Fruit fly (Drosophila melanogaster) whole organism, embryonic: ENCODE results near the gene CG7806.

ENCODE experiments used
- B-H2 ChIP-seq: fragments of 200-800 bp; sonication (Bioruptor generic); optimal IDR thresholded peaks from 2 replicates; lab custom pipeline; 2018; ENCODE audit warnings: missing biosample characterization, mild to moderate bottlenecking, missing genetic modification characterization
- BEAF-32 ChIP-seq: fragments of 200-800 bp; sonication (Bioruptor generic); optimal IDR thresholded peaks from 3 replicates; lab custom pipeline; 2017; ENCODE audit warnings: missing biosample characterization, missing genetic modification characterization, mild to moderate bottlenecking, moderate library complexity, missing genetic modification reagents
- Blimp-1 ChIP-seq: fragments of 200-800 bp; sonication (Bioruptor generic); optimal IDR thresholded peaks from 3 replicates; lab custom pipeline; 2018; ENCODE audit warnings: missing biosample characterization, missing genetic modification characterization, mild to moderate bottlenecking, moderate library complexity, missing genetic modification reagents
- CG10543 ChIP-seq: fragments of 200-800 bp; sonication (Bioruptor generic); optimal IDR thresholded peaks from 3 replicates; lab custom pipeline; 2017; ENCODE audit warnings: missing biosample characterization, mild to moderate bottlenecking, missing genetic modification characterization, moderate library complexity
- CG11560 ChIP-seq: fragments of 200-800 bp; sonication (Bioruptor generic); IDR thresholded peaks from 3 replicates; pipeline ENCODE4 v1.3.6; 2022; ENCODE audit warnings: missing biosample characterization, missing genetic modification characterization
- CG15514 ChIP-seq: fragments of 200-800 bp; sonication (Bioruptor generic); optimal IDR thresholded peaks from 3 replicates; lab custom pipeline; 2017; ENCODE audit warnings: missing biosample characterization, missing genetic modification characterization, mild to moderate bottlenecking, moderate library complexity, missing genetic modification reagents
- CG2116 ChIP-seq: fragments of 200-800 bp; sonication (Bioruptor generic); optimal IDR thresholded peaks from 3 replicates; lab custom pipeline; 2018; ENCODE audit warnings: missing biosample characterization, mild to moderate bottlenecking, missing genetic modification characterization
- CG2129 ChIP-seq: fragments of 200-800 bp; sonication (Bioruptor generic); IDR thresholded peaks from 2 replicates; pipeline ENCODE4 v1.3.6; 2022; ENCODE audit warnings: missing biosample characterization, missing genetic modification characterization; ENCODE audit not compliant: partially characterized antibody
- CG3838 ChIP-seq: fragments of 200-800 bp; sonication (Bioruptor generic); optimal IDR thresholded peaks from 3 replicates; lab custom pipeline; 2016; ENCODE audit warnings: missing biosample characterization, missing genetic modification characterization
- CG3995 ChIP-seq: fragments of 200-800 bp; sonication (Bioruptor generic); optimal IDR thresholded peaks from 3 replicates; lab custom pipeline; 2016; ENCODE audit warnings: missing biosample characterization, missing genetic modification characterization
- CG42726 ChIP-seq: fragments of 200-800 bp; sonication (Bioruptor generic); IDR thresholded peaks from 2 replicates; pipeline ENCODE4 v1.3.6; 2022; ENCODE audit warnings: missing biosample characterization, missing genetic modification characterization; ENCODE audit not compliant: partially characterized antibody
- CG5180 ChIP-seq: fragments of 200-800 bp; sonication (Bioruptor generic); optimal IDR thresholded peaks from 3 replicates; lab custom pipeline; 2017; ENCODE audit warnings: missing biosample characterization, missing genetic modification characterization, mild to moderate bottlenecking, moderate library complexity, missing genetic modification reagents
- CG6791 ChIP-seq: fragments of 200-800 bp; sonication (Bioruptor generic); IDR thresholded peaks from 3 replicates; pipeline ENCODE4 v1.3.6; 2022; ENCODE audit warnings: missing biosample characterization, missing genetic modification characterization; ENCODE audit not compliant: partially characterized antibody
- CG7963 ChIP-seq: fragments of 200-800 bp; sonication (Bioruptor generic); IDR thresholded peaks from 3 replicates; pipeline ENCODE4 v1.3.6; 2022; ENCODE audit warnings: missing biosample characterization, missing genetic modification characterization; ENCODE audit not compliant: partially characterized antibody
- CoRest ChIP-seq: fragments of 200-800 bp; sonication (Bioruptor generic); optimal IDR thresholded peaks from 3 replicates; lab custom pipeline; 2018; ENCODE audit warnings: missing biosample characterization, mild to moderate bottlenecking, missing genetic modification characterization, moderate library complexity
- D19A ChIP-seq: fragments of 200-800 bp; optimal IDR thresholded peaks from 3 replicates; lab custom pipeline; 2019; ENCODE audit warnings: missing biosample characterization, mild to moderate bottlenecking, missing genetic modification characterization, moderate library complexity
- Dll ChIP-seq: fragments of 200-800 bp; sonication (Bioruptor generic); IDR thresholded peaks from 4 replicates; pipeline ENCODE4 v1.3.6; 2022; ENCODE audit warnings: missing biosample characterization, missing genetic modification characterization; ENCODE audit not compliant: partially characterized antibody
- E2f2 ChIP-seq: fragments of 200-800 bp; sonication (Bioruptor generic); IDR thresholded peaks from 2 replicates; pipeline ENCODE4 v1.3.6; 2022; ENCODE audit warnings: missing biosample characterization, missing genetic modification characterization
- H15 ChIP-seq: fragments of 200-800 bp; sonication (Bioruptor generic); IDR thresholded peaks from 3 replicates; pipeline ENCODE4 v1.3.6; 2022; ENCODE audit warnings: missing biosample characterization, missing genetic modification characterization
- HLH4C ChIP-seq: fragments of 200-800 bp; sonication (Bioruptor generic); IDR thresholded peaks from 3 replicates; pipeline ENCODE4 v1.3.6; 2022; ENCODE audit warnings: missing biosample characterization, missing genetic modification characterization; ENCODE audit not compliant: partially characterized antibody
- HmgD ChIP-seq: fragments of 200-800 bp; sonication (Bioruptor generic); optimal IDR thresholded peaks from 3 replicates; lab custom pipeline; 2016; ENCODE audit warnings: missing biosample characterization, missing genetic modification characterization
- Max ChIP-seq: fragments of 200-800 bp; sonication (Bioruptor generic); optimal IDR thresholded peaks from 2 replicates; lab custom pipeline; 2016; ENCODE audit warnings: missing biosample characterization, mild to moderate bottlenecking, missing genetic modification characterization
- Med ChIP-seq: fragments of 200-800 bp; sonication (Bioruptor generic); peaks from one replicate; lab custom pipeline; 2016; ENCODE audit warnings: missing biosample characterization, missing genetic modification characterization, mild to moderate bottlenecking, inconsistent platforms, moderate library complexity
- Neu2 ChIP-seq: fragments of 200-800 bp; sonication (Bioruptor generic); optimal IDR thresholded peaks from 3 replicates; lab custom pipeline; 2016; ENCODE audit warnings: missing biosample characterization, missing genetic modification characterization, borderline replicate concordance
- Opbp ChIP-seq: fragments of 200-800 bp; sonication (Bioruptor generic); IDR thresholded peaks from 3 replicates; pipeline ENCODE4 v1.3.6; 2022; ENCODE audit warnings: missing biosample characterization, missing genetic modification characterization; ENCODE audit not compliant: partially characterized antibody
- Scr ChIP-seq: fragments of 200-800 bp; sonication (Bioruptor generic); IDR thresholded peaks from 2 replicates; pipeline ENCODE4 v1.3.6; 2022; ENCODE audit warnings: missing biosample characterization, missing genetic modification characterization; ENCODE audit not compliant: partially characterized antibody
- ato ChIP-seq: fragments of 200-800 bp; sonication (Bioruptor generic); IDR thresholded peaks from 2 replicates; pipeline ENCODE4 v1.3.6; 2022; ENCODE audit warnings: missing biosample characterization, missing genetic modification characterization; ENCODE audit not compliant: partially characterized antibody
- chinmo ChIP-seq: fragments of 200-800 bp; sonication (Bioruptor generic); IDR thresholded peaks from 4 replicates; pipeline ENCODE4 v1.3.6; 2022; ENCODE audit warnings: missing biosample characterization, missing genetic modification characterization; ENCODE audit not compliant: partially characterized antibody
- corto ChIP-seq: fragments of 200-800 bp; sonication (Bioruptor generic); optimal IDR thresholded peaks from 2 replicates; lab custom pipeline; 2016; ENCODE audit warnings: missing biosample characterization, mild to moderate bottlenecking, missing genetic modification characterization, moderate library complexity
- crp ChIP-seq, 2 experiments: fragments of 200-800 bp; sonication (Bioruptor generic); optimal IDR thresholded peaks; 2 replicates in 1 of 2; 3 replicates in 1 of 2; lab custom pipeline; 2017; ENCODE audit warnings: missing biosample characterization in 2 of 2, missing genetic modification characterization in 2 of 2, mild to moderate bottlenecking in 1 of 2, moderate library complexity in 1 of 2
- gcm ChIP-seq: fragments of 200-800 bp; sonication (Bioruptor generic); optimal IDR thresholded peaks from 2 replicates; lab custom pipeline; 2019; ENCODE audit warnings: missing biosample characterization, mild to moderate bottlenecking, missing genetic modification characterization, moderate library complexity
- ham ChIP-seq: fragments of 200-800 bp; sonication (Bioruptor generic); IDR thresholded peaks from 2 replicates; pipeline ENCODE4 v1.3.6; 2022; ENCODE audit warnings: missing biosample characterization, missing genetic modification characterization
- hb ChIP-seq: fragments of 200-800 bp; sonication (Bioruptor generic); IDR thresholded peaks from 3 replicates; pipeline ENCODE4 v1.3.6; 2022; ENCODE audit warnings: missing biosample characterization, missing genetic modification characterization; ENCODE audit not compliant: partially characterized antibody
- hbn ChIP-seq: fragments of 200-800 bp; sonication (Bioruptor generic); IDR thresholded peaks from 2 replicates; pipeline ENCODE4 v1.3.6; 2022; ENCODE audit warnings: missing biosample characterization, missing genetic modification characterization; ENCODE audit not compliant: partially characterized antibody
- kah ChIP-seq: fragments of 200-800 bp; sonication (Bioruptor generic); optimal IDR thresholded peaks from 2 replicates; lab custom pipeline; 2018; ENCODE audit warnings: missing biosample characterization, mild to moderate bottlenecking, missing genetic modification characterization
- knrl ChIP-seq: fragments of 200-800 bp; sonication (Bioruptor generic); IDR thresholded peaks from 3 replicates; pipeline ENCODE4 v1.3.6; 2022; ENCODE audit warnings: missing biosample characterization, missing genetic modification characterization; ENCODE audit not compliant: partially characterized antibody
- nerfin-1 ChIP-seq: fragments of 200-800 bp; sonication (Bioruptor generic); optimal IDR thresholded peaks from 3 replicates; lab custom pipeline; 2019; ENCODE audit warnings: missing biosample characterization, mild to moderate bottlenecking, missing genetic modification characterization, moderate library complexity
- onecut ChIP-seq: fragments of 200-800 bp; sonication (Bioruptor generic); IDR thresholded peaks from 2 replicates; pipeline ENCODE4 v1.3.6; 2022; ENCODE audit warnings: missing biosample characterization, missing genetic modification characterization
- pzg ChIP-seq: fragments of 200-800 bp; sonication (Bioruptor generic); optimal IDR thresholded peaks from 3 replicates; lab custom pipeline; 2018; ENCODE audit warnings: missing biosample characterization, mild to moderate bottlenecking, missing genetic modification characterization, moderate library complexity
- salm ChIP-seq: fragments of 200-800 bp; sonication (Bioruptor generic); optimal IDR thresholded peaks from 2 replicates; lab custom pipeline; 2018; ENCODE audit warnings: missing biosample characterization, mild to moderate bottlenecking, missing genetic modification characterization
- shn ChIP-seq: fragments of 200-800 bp; sonication (Bioruptor generic); optimal IDR thresholded peaks from 3 replicates; lab custom pipeline; 2016; ENCODE audit warnings: missing biosample characterization, missing genetic modification characterization
- sna ChIP-seq: fragments of 200-800 bp; sonication (Bioruptor generic); IDR thresholded peaks from 2 replicates; pipeline ENCODE4 v1.3.6; 2022; ENCODE audit warnings: missing biosample characterization, missing genetic modification characterization; ENCODE audit not compliant: partially characterized antibody
- stwl ChIP-seq: fragments of 200-800 bp; sonication (Bioruptor generic); optimal IDR thresholded peaks from 3 replicates; lab custom pipeline; 2018; ENCODE audit warnings: missing biosample characterization, mild to moderate bottlenecking, missing genetic modification characterization, moderate library complexity
- trem ChIP-seq: fragments of 200-800 bp; optimal IDR thresholded peaks from 3 replicates; lab custom pipeline; 2019; ENCODE audit warnings: missing biosample characterization, mild to moderate bottlenecking, missing genetic modification characterization, moderate library complexity
- zen2 ChIP-seq: fragments of 200-800 bp; sonication (Bioruptor generic); IDR thresholded peaks from 3 replicates; pipeline ENCODE4 v1.3.6; 2022; ENCODE audit warnings: missing biosample characterization, missing genetic modification characterization; ENCODE audit not compliant: partially characterized antibody

The CG7806 gene

DNA sequence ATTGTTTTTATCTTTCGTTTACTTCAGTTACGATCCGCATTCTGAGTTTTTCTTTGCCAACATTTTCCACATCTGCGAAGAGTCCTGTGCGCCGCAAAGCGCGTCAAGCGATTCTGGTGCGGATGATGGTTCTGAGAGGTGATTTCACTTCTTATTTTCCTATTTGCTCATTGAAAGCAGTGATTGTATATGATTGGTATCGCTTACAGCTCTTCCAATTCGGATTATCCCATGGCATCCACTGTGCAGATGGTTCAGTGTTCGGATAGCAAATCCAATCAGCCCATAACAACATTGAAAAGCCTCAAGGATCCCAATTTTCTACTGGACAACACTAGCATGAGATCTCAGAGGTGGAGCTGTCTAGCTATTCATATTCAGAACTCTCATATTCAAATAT is 6.6 kb upstream of the CG7806 start (continued):
- no peak for TF ChIP-seq CG10543 (GFP tag; lab: Kevin White, UChicago)
- TF ChIP-seq CG5180 = no peak
- no peak for TF ChIP-seq kah (GFP tag; lab: Kevin White, UChicago)
- no peak for TF ChIP-seq ham (GFP tag; lab: Robert Waterston, UW)
- TF ChIP-seq CG2116 (GFP tag; lab: Kevin White, UChicago) = no peak
- TF ChIP-seq salm (tag; lab: Kevin White, UChicago) = no peak
- no peak for TF ChIP-seq onecut (GFP tag; lab: Robert Waterston, UW)

- peak; percentile 57 for TF ChIP-seq Med
- peak; percentile 92 for TF ChIP-seq zen2 (GFP tag; lab: Robert Waterston, UW)
- TF ChIP-seq trem (tag; lab: Kevin White, UChicago) = peak; percentile 32
- peak; percentile 76 for TF ChIP-seq CG2116 (GFP tag; lab: Kevin White, UChicago)
- TF ChIP-seq gcm (GFP tag; lab: Kevin White, UChicago) = no peak
- TF ChIP-seq CG3838 (GFP tag; lab: Kevin White, UChicago) = no peak
- TF ChIP-seq BEAF-32 (GFP tag; lab: Kevin White, UChicago) = peak; percentile 80
- no peak for TF ChIP-seq Neu2 (GFP tag; lab: Kevin White, UChicago)
- peak; percentile 91 for TF ChIP-seq Dll (GFP tag; lab: Robert Waterston, UW)
- no peak for TF ChIP-seq CG5180
- TF ChIP-seq CG11560 = peak; percentile 57; the same call in 1 of the 3 replicates
- peak; percentile 91 for TF ChIP-seq Opbp (GFP tag; lab: Robert Waterston, UW)
- no peak for TF ChIP-seq CG10543 (GFP tag; lab: Kevin White, UChicago)
- no peak for TF ChIP-seq shn
- TF ChIP-seq hb (GFP tag; lab: Robert Waterston, UW) = peak; percentile 54; the same call in 2 of the 3 replicates
- TF ChIP-seq Blimp-1 (GFP tag; lab: Kevin White, UChicago) = peak; percentile 57
- TF ChIP-seq H15 (GFP tag; lab: Robert Waterston, UW) = no peak
- TF ChIP-seq B-H2 = no peak
- peak; percentile 79 for TF ChIP-seq CG2129 (GFP tag; lab: Robert Waterston, UW)
- no peak for TF ChIP-seq corto
- peak; percentile 93 for TF ChIP-seq E2f2 (GFP tag; lab: Robert Waterston, UW)
- TF ChIP-seq CoRest (tag; lab: Kevin White, UChicago) = peak; percentile 3
- peak; percentile 54 for TF ChIP-seq CG15514
- TF ChIP-seq ato (GFP tag; lab: Robert Waterston, UW) = peak; percentile 74
- TF ChIP-seq CG7963 (GFP tag; lab: Robert Waterston, UW) = peak; percentile 83
- no peak for TF ChIP-seq crp (GFP tag; optimal IDR thresholded peaks at IDR 0.05; lab: Kevin White, UChicago)
- peak; percentile 78; the same call in 2 of the 4 replicates for TF ChIP-seq chinmo
- peak; percentile 82 for TF ChIP-seq sna (GFP tag; lab: Robert Waterston, UW)
- peak; percentile 93 for TF ChIP-seq CG6791 (GFP tag; lab: Robert Waterston, UW)
- TF ChIP-seq HLH4C (GFP tag; lab: Robert Waterston, UW) = peak; percentile 78
- TF ChIP-seq knrl (GFP tag; lab: Robert Waterston, UW) = peak; percentile 85
- no peak for TF ChIP-seq Max (GFP tag; lab: Kevin White, UChicago)
- TF ChIP-seq HmgD (GFP tag; lab: Kevin White, UChicago) = no peak
- TF ChIP-seq hbn (GFP tag; lab: Robert Waterston, UW) = peak; percentile 94
- peak; percentile 47 for TF ChIP-seq pzg (GFP tag; lab: Kevin White, UChicago)
- no peak for TF ChIP-seq nerfin-1 (tag; lab: Kevin White, UChicago)
- peak; percentile 77 for TF ChIP-seq CG3995 (GFP tag; lab: Kevin White, UChicago)
- TF ChIP-seq Scr (GFP tag; lab: Robert Waterston, UW) = peak; percentile 88
- no peak for TF ChIP-seq D19A (tag; lab: Kevin White, UChicago)
- TF ChIP-seq CG42726 = peak; percentile 84
- TF ChIP-seq stwl (tag; lab: Kevin White, UChicago) = peak; percentile 14
Observed at dm6 chr2L:8305409-8305808, 5.8 kb upstream of the CG7806 start, which contains the start of gene CG7840. TSS of gene CG7840 (plus strand) at chr2L:8305586.
